Worm (Caenorhabditis elegans) whole organism, L3 larva: ENCODE measurements around the gene fbxa-102.

Experiments
- aly-2 ChIP-seq: fragments of 150-350 bp; optimal IDR thresholded peaks from 2 replicates; lab custom pipeline; 2014; ENCODE audit warnings: missing biosample characterization, missing genetic modification characterization
- ama-1 ChIP-seq: fragments of 150-350 bp; optimal IDR thresholded peaks from 2 replicates; lab custom pipeline; 2018
- snpc-4 ChIP-seq: fragments of 150-350 bp; optimal IDR thresholded peaks from 2 replicates; lab custom pipeline; 2014; ENCODE audit warnings: missing biosample characterization, missing genetic modification characterization
- zag-1 ChIP-seq: fragments of 150-350 bp; optimal IDR thresholded peaks from 2 replicates; lab custom pipeline; 2014; ENCODE audit warnings: missing biosample characterization, missing genetic modification characterization

ce11 chrV:17508493-17508892 lies 14.9 kb upstream of the fbxa-102 start, which contains the start of gene srw-32:
- TF ChIP-seq aly-2 (tag; lab: Kevin White, UChicago) (no peak), zag-1 (tag; lab: Kevin White, UChicago) (no peak), snpc-4 (no peak), ama-1 (lab: Kevin White, UChicago) (no peak)
